Fruit fly (Drosophila melanogaster): ENCODE data around the gene kek3.

Gene kek3

DNA sequence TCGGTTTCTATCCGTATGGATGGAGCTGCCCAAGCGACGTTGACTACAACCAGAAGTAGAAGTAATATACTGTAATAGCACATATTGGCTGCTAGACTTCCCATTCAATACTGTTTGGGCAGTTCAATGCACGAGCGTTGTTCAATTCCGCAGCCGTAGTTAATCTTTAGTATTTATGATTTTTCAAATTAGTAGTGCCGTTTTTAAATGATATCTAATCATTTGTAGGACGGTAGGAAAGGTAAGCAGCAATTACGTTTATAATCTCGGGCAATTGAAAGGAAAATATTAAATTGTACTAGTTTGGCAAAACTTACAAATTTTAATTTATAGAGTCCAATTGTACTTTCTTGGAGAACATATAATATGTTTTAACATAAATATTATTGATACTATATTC is 63.7 kb downstream of the kek3 start, which contains the start of gene CG15253:
TSS of gene CG15253 (minus strand) at position 101 of the 400 bp plus-strand sequence.
- TF ChIP-seq Spps (tag; optimal IDR thresholded peaks at IDR 0.05) (no peak), exex (tag; optimal IDR thresholded peaks at IDR 0.05) (peak; percentile 65), nmo (GFP tag; optimal IDR thresholded peaks at IDR 0.05) (no peak)

- TF ChIP-seq pros (GFP tag; optimal IDR thresholded peaks at IDR 0.05): no peak
- TF ChIP-seq jing (GFP tag; optimal IDR thresholded peaks at IDR 0.05): no peak
- no peak for TF ChIP-seq scrt (GFP tag; optimal IDR thresholded peaks at IDR 0.05)
- TF ChIP-seq sens (GFP tag): no peak
- no peak for TF ChIP-seq sug (tag; optimal IDR thresholded peaks at IDR 0.05)
- TF ChIP-seq wor (GFP tag; IDR thresholded peaks at IDR 0.05): no peak
- no peak for TF ChIP-seq vfl (GFP tag; optimal IDR thresholded peaks at IDR 0.05)
- no peak for TF ChIP-seq CG4707 (GFP tag; optimal IDR thresholded peaks at IDR 0.05)
These were observed 64.2 kb downstream of the kek3 start, which contains the start of gene CG11865 for dm6 chr2L:15616697-15617096. Gene CG11865 (plus strand): TSS chr2L:15616997.

- no peak for TF ChIP-seq CG10267 (tag; optimal IDR thresholded peaks at IDR 0.05)
- peak; percentile 44 for TF ChIP-seq Ets65A (GFP tag)
These were observed 70.9 kb downstream of the kek3 start, which contains the start of gene Or35a for dm6 chr2L:15623458-15623857. Gene Or35a (minus strand): TSS chr2L:15623558.

DNA sequence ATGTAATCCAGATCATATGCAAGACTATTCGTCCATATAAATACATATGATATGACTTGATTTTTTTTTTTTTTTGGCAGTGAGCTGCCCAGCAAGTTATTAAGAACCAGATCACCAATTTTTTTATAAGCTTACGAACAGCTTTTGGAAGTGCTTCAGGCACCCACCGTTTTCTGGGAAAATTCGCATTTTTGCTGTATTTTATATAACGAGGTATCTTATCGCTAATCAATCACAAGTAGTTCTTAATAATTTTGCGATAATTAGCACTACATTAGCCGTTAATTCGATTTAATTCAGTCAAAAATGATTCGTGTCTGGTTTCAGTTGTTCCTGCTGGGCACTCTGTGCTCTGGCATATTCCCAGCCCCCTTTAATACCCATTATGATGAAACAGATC is 75.9 kb downstream of the kek3 start, which contains the start of gene CG7631:
TSS of gene CG7631 (plus strand) at position 301 of the 400 bp plus-strand sequence.
- TF ChIP-seq Ets65A (GFP tag): peak; percentile 20
- TF ChIP-seq psq (GFP tag; optimal IDR thresholded peaks at IDR 0.05): no peak

- TF ChIP-seq YL-1 (GFP tag; optimal IDR thresholded peaks at IDR 0.05): no peak
- TF ChIP-seq CG8290 (GFP tag; optimal IDR thresholded peaks at IDR 0.05): no peak
- TF ChIP-seq CG8290 (tag; optimal IDR thresholded peaks at IDR 0.05): peak in 1 of 2 experiments; percentile 78
- no peak for TF ChIP-seq CG31224 (GFP tag; IDR thresholded peaks at IDR 0.05)
- no peak for TF ChIP-seq H15 (GFP tag; IDR thresholded peaks at IDR 0.05)
- no peak for TF ChIP-seq CG4328 (GFP tag; optimal IDR thresholded peaks at IDR 0.05)
- no peak for TF ChIP-seq CG43689 (GFP tag; IDR thresholded peaks at IDR 0.05)
- no peak for TF ChIP-seq CG17186 (GFP tag; optimal IDR thresholded peaks at IDR 0.05)
- TF ChIP-seq CG1233 (GFP tag; optimal IDR thresholded peaks at IDR 0.05): no peak
- TF ChIP-seq Side (GFP tag; optimal IDR thresholded peaks at IDR 0.05): no peak
- no peak for TF ChIP-seq CG31365 (tag; optimal IDR thresholded peaks at IDR 0.05)
- no peak for TF ChIP-seq eve (GFP tag; optimal IDR thresholded peaks at IDR 0.05)
- peak; percentile 27 for TF ChIP-seq CoRest (tag; optimal IDR thresholded peaks at IDR 0.05)
- TF ChIP-seq CG18764 (GFP tag; optimal IDR thresholded peaks at IDR 0.05): no peak
- no peak for TF ChIP-seq tup (GFP tag; optimal IDR thresholded peaks at IDR 0.05)
- peak; percentile 37; the same call in 1 of the 2 replicates for TF ChIP-seq CG9215 (GFP tag; IDR thresholded peaks at IDR 0.05)
- TF ChIP-seq C15 (GFP tag; IDR thresholded peaks at IDR 0.05): no peak
- no peak for TF ChIP-seq bowl (GFP tag; IDR thresholded peaks at IDR 0.05)
- 0 out of 3 replicates have a peak, but pooled peaks have one; percentile 32 for TF ChIP-seq gce (GFP tag; IDR thresholded peaks at IDR 0.05)
- TF ChIP-seq p53 (GFP tag; optimal IDR thresholded peaks at IDR 0.05): no peak
- TF ChIP-seq CG1792 (GFP tag; optimal IDR thresholded peaks at IDR 0.05): no peak
- peak; percentile 66 for TF ChIP-seq slbo (GFP tag; IDR thresholded peaks at IDR 0.05)
- no peak for TF ChIP-seq H2.0 (GFP tag; IDR thresholded peaks at IDR 0.05)
- TF ChIP-seq grn (GFP tag; optimal IDR thresholded peaks at IDR 0.05): peak; percentile 58
- TF ChIP-seq usp (GFP tag; optimal IDR thresholded peaks at IDR 0.05): no peak
- no peak for TF ChIP-seq sc (optimal IDR thresholded peaks at IDR 0.05)
- no peak for TF ChIP-seq sc (GFP tag; optimal IDR thresholded peaks at IDR 0.05)
- no peak for TF ChIP-seq ERR (GFP tag; optimal IDR thresholded peaks at IDR 0.05)
- peak; percentile 42 for TF ChIP-seq Fer3 (tag; optimal IDR thresholded peaks at IDR 0.05)
- TF ChIP-seq NK7.1 (GFP tag; optimal IDR thresholded peaks at IDR 0.05): no peak
- no peak for TF ChIP-seq Jarid2 (GFP tag; optimal IDR thresholded peaks at IDR 0.05)
These were observed 77.2 kb downstream of the kek3 start, which contains the start of gene CG18480 for dm6 chr2L:15629596-15630168. Gene CG18480 (plus strand): TSS chr2L:15630002.
